Worm (Caenorhabditis elegans) whole organism, L3 larva: ENCODE data around the gene gst-30.

ENCODE experiments used
- R02D3.7 ChIP-seq: fragments of 150-350 bp; optimal IDR thresholded peaks from 2 replicates; lab custom pipeline; 2014; ENCODE audit warnings: missing biosample characterization, missing genetic modification characterization
- egl-27 ChIP-seq: sonication (generic microtip); optimal IDR thresholded peaks from 4 replicates; lab custom pipeline; 2017; ENCODE audit warnings: missing biosample characterization, missing genetic modification reagents, missing genetic modification characterization
- elt-1 ChIP-seq: fragments of 150-350 bp; optimal IDR thresholded peaks from 2 replicates; lab custom pipeline; 2014; ENCODE audit warnings: missing biosample characterization, missing genetic modification characterization
- elt-2 ChIP-seq: sonication (generic microtip); optimal IDR thresholded peaks from 2 replicates; lab custom pipeline; 2016; ENCODE audit warnings: missing genetic modification reagents, mild to moderate bottlenecking, missing genetic modification characterization, missing compliant biosample characterization
- mml-1 ChIP-seq: fragments of 150-350 bp; sonication (generic microtip); optimal IDR thresholded peaks from 3 replicates; lab custom pipeline; 2014; ENCODE audit warnings: missing biosample characterization, missing genetic modification characterization
- nhr-11 ChIP-seq: fragments of 150-350 bp; optimal IDR thresholded peaks from 2 replicates; lab custom pipeline; 2014; ENCODE audit warnings: missing biosample characterization, missing genetic modification characterization
- nhr-23 ChIP-seq: fragments of 150-350 bp; optimal IDR thresholded peaks from 2 replicates; lab custom pipeline; 2014; ENCODE audit warnings: missing biosample characterization, missing genetic modification reagents, missing genetic modification characterization
- nhr-28 ChIP-seq: fragments of 150-350 bp; optimal IDR thresholded peaks from 2 replicates; lab custom pipeline; 2014; ENCODE audit warnings: missing biosample characterization, missing genetic modification characterization
- nhr-43 ChIP-seq: sonication (generic microtip); optimal IDR thresholded peaks from 2 replicates; lab custom pipeline; 2016; ENCODE audit warnings: mild to moderate bottlenecking, missing genetic modification characterization, missing compliant biosample characterization; ENCODE audit not compliant: poor library complexity, severe bottlenecking
- pha-4 ChIP-seq: fragments of 150-350 bp; optimal IDR thresholded peaks from 2 replicates; lab custom pipeline; 2014; ENCODE audit warnings: missing biosample characterization, missing genetic modification reagents, missing genetic modification characterization

gst-30 gene

ce11 chrII:4884403-4884802 lies 50.5 kb downstream of the gst-30 start:
- TF ChIP-seq egl-27 (tag; lab: Kevin White, UChicago) (no peak), R02D3.7 (no peak), mml-1 (tag; lab: Kevin White, UChicago) (no peak), nhr-11 (tag; lab: Kevin White, UChicago) (no peak), elt-2 (tag; lab: Kevin White, UChicago) (no peak), elt-1 (tag; lab: Kevin White, UChicago) (no peak), nhr-43 (tag; lab: Kevin White, UChicago) (no peak), nhr-23 (tag; lab: Kevin White, UChicago) (no peak), nhr-28 (tag; lab: Kevin White, UChicago) (no peak), pha-4 (tag; lab: Kevin White, UChicago) (no peak)
